Worm (Caenorhabditis elegans): ENCODE results near the gene sru-44.

ce11 chrV:16503164-16503563, 35.4 kb upstream of the sru-44 start, which contains the start of gene F36D3.14:
- TF ChIP-seq W03F9.2 (tag; optimal IDR thresholded peaks at IDR 0.05) = no peak
- no peak for TF ChIP-seq him-1 (tag; optimal IDR thresholded peaks at IDR 0.05)
